Fruit fly (Drosophila melanogaster): ENCODE results near the gene Kyat.

DNA sequence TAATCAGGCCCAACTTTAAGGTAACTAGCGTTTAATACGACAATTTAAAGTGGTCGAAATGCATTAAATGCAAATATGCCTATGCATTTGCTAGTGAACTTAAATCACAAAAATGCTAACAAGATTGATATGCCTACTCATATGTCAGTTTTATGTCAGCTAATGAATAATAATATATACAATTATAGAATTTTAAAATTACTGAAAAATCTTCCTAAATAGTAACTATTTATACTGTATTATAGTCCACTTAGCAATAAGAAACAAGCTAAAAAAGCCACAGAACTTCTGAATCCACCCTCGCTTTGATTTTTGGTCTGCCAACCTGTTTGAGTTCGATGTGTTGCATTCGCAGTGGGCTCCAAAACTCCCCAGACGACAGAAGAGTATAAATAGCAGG is 47.4 kb upstream of the Kyat start:
- no peak for TF ChIP-seq Clk (GFP tag; optimal IDR thresholded peaks at IDR 0.05)
- TF ChIP-seq Mnt (GFP tag; optimal IDR thresholded peaks at IDR 0.05): no peak
- no peak for TF ChIP-seq kay (GFP tag; ENCODE audit: borderline replicate concordance)
- no peak for TF ChIP-seq CG12768 (GFP tag; optimal IDR thresholded peaks at IDR 0.05)
- TF ChIP-seq cic (GFP tag; optimal IDR thresholded peaks at IDR 0.05): no peak
- TF ChIP-seq CG1620 (GFP tag; optimal IDR thresholded peaks at IDR 0.05): no peak
- TF ChIP-seq toe (GFP tag; optimal IDR thresholded peaks at IDR 0.05): no peak
- no peak for TF ChIP-seq CG7045 (GFP tag; optimal IDR thresholded peaks at IDR 0.05)
- TF ChIP-seq ovo (GFP tag; optimal IDR thresholded peaks at IDR 0.05): no peak
- TF ChIP-seq Crg-1 (GFP tag; optimal IDR thresholded peaks at IDR 0.05): no peak
- TF ChIP-seq tj (GFP tag; optimal IDR thresholded peaks at IDR 0.05): no peak
- no peak for TF ChIP-seq cnc (optimal IDR thresholded peaks at IDR 0.05)
- no peak for TF ChIP-seq CG5204 (GFP tag; optimal IDR thresholded peaks at IDR 0.05)
- no peak for TF ChIP-seq bab1 (GFP tag; optimal IDR thresholded peaks at IDR 0.05)
